Fruit fly (Drosophila melanogaster): ENCODE measurements around the gene Or67c.

DNA sequence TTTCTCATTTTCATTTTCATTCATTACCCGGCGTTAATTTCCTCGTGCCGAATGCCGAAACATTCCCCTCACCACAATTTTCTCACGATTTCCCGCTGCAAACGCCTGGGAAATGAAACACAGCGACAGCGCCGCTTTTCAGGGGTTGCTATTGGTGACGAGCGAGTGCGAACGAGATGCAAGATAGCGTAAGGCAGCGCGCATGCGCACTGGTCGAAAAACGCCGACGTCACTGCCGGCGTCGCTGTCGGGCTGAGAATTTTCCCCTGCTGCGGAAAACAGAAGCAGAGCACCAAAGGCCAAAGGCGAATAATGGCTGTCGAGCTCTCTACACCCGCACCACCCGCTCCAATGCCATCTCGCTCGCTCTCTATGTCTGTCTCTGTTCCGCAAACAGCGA is 44.9 kb upstream of the Or67c start:
- TF ChIP-seq pan (optimal IDR thresholded peaks at IDR 0.05), result no peak
- no peak for TF ChIP-seq psq (optimal IDR thresholded peaks at IDR 0.05)
